Fruit fly (Drosophila melanogaster) whole organism, embryonic: ENCODE results near the gene Atac2.

Experiments used
- CG10431 ChIP-seq: fragments of 200-800 bp; sonication (Bioruptor generic); optimal IDR thresholded peaks from 3 replicates; lab custom pipeline; 2018; ENCODE audit warnings: missing biosample characterization, mild to moderate bottlenecking, missing genetic modification characterization
- CG11504 ChIP-seq: fragments of 200-800 bp; sonication (Bioruptor generic); optimal IDR thresholded peaks from 3 replicates; lab custom pipeline; 2019; ENCODE audit warnings: missing biosample characterization, mild to moderate bottlenecking, missing genetic modification characterization, moderate library complexity
- CG11696 ChIP-seq: fragments of 200-800 bp; sonication (Bioruptor generic); IDR thresholded peaks from 2 replicates; pipeline ENCODE4 v1.3.6; 2022; ENCODE audit warnings: missing biosample characterization, missing genetic modification characterization
- CG13894 ChIP-seq: fragments of 200-800 bp; sonication (Bioruptor generic); optimal IDR thresholded peaks from 3 replicates; lab custom pipeline; 2018; ENCODE audit warnings: missing biosample characterization, mild to moderate bottlenecking, missing genetic modification characterization, moderate library complexity
- CG1529 ChIP-seq: fragments of 200-800 bp; sonication (Bioruptor generic); optimal IDR thresholded peaks from 3 replicates; lab custom pipeline; 2018; ENCODE audit warnings: missing biosample characterization, missing genetic modification characterization
- CG15696 ChIP-seq: fragments of 200-800 bp; sonication (Bioruptor generic); optimal IDR thresholded peaks from 2 replicates; lab custom pipeline; 2019; ENCODE audit warnings: missing biosample characterization, mild to moderate bottlenecking, missing genetic modification characterization, moderate library complexity
- CG16779 ChIP-seq: fragments of 200-800 bp; sonication (Bioruptor generic); IDR thresholded peaks from 2 replicates; pipeline ENCODE4 v1.3.6; 2022; ENCODE audit warnings: missing biosample characterization, missing genetic modification characterization
- CG17359 ChIP-seq: fragments of 200-800 bp; sonication (Bioruptor generic); optimal IDR thresholded peaks from 3 replicates; lab custom pipeline; 2018; ENCODE audit warnings: missing biosample characterization, mild to moderate bottlenecking, missing genetic modification characterization, moderate library complexity
- CG17361 ChIP-seq: fragments of 200-800 bp; sonication (Bioruptor generic); IDR thresholded peaks from 3 replicates; pipeline ENCODE4 v1.3.6; 2022; ENCODE audit warnings: missing biosample characterization, missing genetic modification characterization
- CG30020 ChIP-seq: fragments of 200-800 bp; optimal IDR thresholded peaks from 2 replicates; lab custom pipeline; 2019; ENCODE audit warnings: missing biosample characterization, mild to moderate bottlenecking, missing genetic modification characterization, moderate library complexity
- CG4730 ChIP-seq: fragments of 200-800 bp; sonication (Bioruptor generic); IDR thresholded peaks from 2 replicates; pipeline ENCODE4 v1.3.6; 2022; ENCODE audit warnings: missing biosample characterization, missing genetic modification characterization
- CG7786 ChIP-seq: fragments of 200-800 bp; sonication (Bioruptor generic); optimal IDR thresholded peaks from 2 replicates; lab custom pipeline; 2016; ENCODE audit warnings: missing biosample characterization, missing genetic modification characterization
- CG7928 ChIP-seq: fragments of 200-800 bp; sonication (Bioruptor generic); optimal IDR thresholded peaks from 2 replicates; lab custom pipeline; 2017; ENCODE audit warnings: missing biosample characterization, mild to moderate bottlenecking, missing genetic modification characterization
- CG8281 ChIP-seq: fragments of 200-800 bp; sonication (Bioruptor generic); optimal IDR thresholded peaks from 2 replicates; lab custom pipeline; 2018; ENCODE audit warnings: missing biosample characterization, mild to moderate bottlenecking, missing genetic modification characterization, moderate library complexity
- CG8924 ChIP-seq: fragments of 200-800 bp; optimal IDR thresholded peaks from 3 replicates; lab custom pipeline; 2019; ENCODE audit warnings: missing biosample characterization, mild to moderate bottlenecking, missing genetic modification characterization, moderate library complexity
- E2f1 ChIP-seq: fragments of 200-800 bp; sonication (Bioruptor generic); IDR thresholded peaks from 2 replicates; pipeline ENCODE4 v1.3.6; 2022; ENCODE audit warnings: missing biosample characterization, missing genetic modification characterization
- HLH3B ChIP-seq: fragments of 200-800 bp; sonication (Bioruptor generic); IDR thresholded peaks from 2 replicates; pipeline ENCODE4 v1.3.6; 2022; ENCODE audit warnings: missing biosample characterization, missing genetic modification characterization
- Hr78 ChIP-seq, 2 experiments: fragments of 200-800 bp in 1 of 2; fragments of >200 bp in 1 of 2; sonication (Bioruptor generic) in 1 of 2; optimal IDR thresholded peaks; 2 replicates each; lab custom pipeline; 2017 to 2019; ENCODE audit warnings: missing biosample characterization in 2 of 2, missing genetic modification characterization in 2 of 2, mild to moderate bottlenecking in 1 of 2, moderate library complexity in 1 of 2
- Kr ChIP-seq: fragments of 200-800 bp; sonication (Bioruptor generic); optimal IDR thresholded peaks from 2 replicates; lab custom pipeline; 2017; ENCODE audit warnings: missing biosample characterization, mild to moderate bottlenecking, missing genetic modification characterization
- Lim3 ChIP-seq: fragments of 200-800 bp; sonication (Bioruptor generic); IDR thresholded peaks from 2 replicates; pipeline ENCODE4 v1.3.6; 2022; ENCODE audit warnings: missing biosample characterization, missing genetic modification characterization
- Opbp ChIP-seq: fragments of 200-800 bp; sonication (Bioruptor generic); IDR thresholded peaks from 3 replicates; pipeline ENCODE4 v1.3.6; 2022; ENCODE audit warnings: missing biosample characterization, missing genetic modification characterization; ENCODE audit not compliant: partially characterized antibody
- Taf1 ChIP-seq: fragments of 200-800 bp; sonication (Bioruptor generic); IDR thresholded peaks from 2 replicates; pipeline ENCODE4 v1.3.6; 2022; ENCODE audit warnings: missing biosample characterization, missing genetic modification characterization
- Trl ChIP-seq, 3 experiments: fragments of >200 bp in 2 of 3; fragments of 200-800 bp in 1 of 3; sonication (Bioruptor generic) in 1 of 3; optimal IDR thresholded peaks; 2 replicates in 1 of 3; 3 replicates in 2 of 3; lab custom pipeline; 2016 to 2017; ENCODE audit warnings: missing biosample characterization in 1 of 3, missing genetic modification characterization in 1 of 3
- Xrp1 ChIP-seq: fragments of 200-800 bp; sonication (Bioruptor generic); IDR thresholded peaks from 2 replicates; pipeline ENCODE4 v1.3.6; 2022; ENCODE audit warnings: missing biosample characterization, missing genetic modification characterization
- cg ChIP-seq: fragments of 200-800 bp; sonication (Bioruptor generic); optimal IDR thresholded peaks from 3 replicates; lab custom pipeline; 2019; ENCODE audit warnings: missing biosample characterization, mild to moderate bottlenecking, missing genetic modification characterization, moderate library complexity
- croc ChIP-seq: fragments of 200-800 bp; sonication (Bioruptor generic); conservative IDR thresholded peaks from 3 replicates; pipeline ENCODE4 v1.3.6; 2022; ENCODE audit warnings: missing biosample characterization, missing genetic modification characterization
- crol ChIP-seq: fragments of 200-800 bp; sonication (Bioruptor generic); IDR thresholded peaks from 2 replicates; pipeline ENCODE4 v1.3.6; 2022; ENCODE audit warnings: missing biosample characterization, missing genetic modification characterization
- danr ChIP-seq: fragments of 200-800 bp; sonication (Bioruptor generic); IDR thresholded peaks from 2 replicates; pipeline ENCODE4 v1.3.6; 2022; ENCODE audit warnings: missing biosample characterization, missing genetic modification characterization
- fd96Cb ChIP-seq: fragments of 200-800 bp; sonication (Bioruptor generic); optimal IDR thresholded peaks from 2 replicates; lab custom pipeline; 2018; ENCODE audit warnings: missing biosample characterization, mild to moderate bottlenecking, missing genetic modification characterization, moderate library complexity
- grn ChIP-seq: fragments of 200-800 bp; sonication (Bioruptor generic); optimal IDR thresholded peaks from 3 replicates; lab custom pipeline; 2017; ENCODE audit warnings: missing biosample characterization, missing genetic modification characterization
- ham ChIP-seq: fragments of 200-800 bp; sonication (Bioruptor generic); IDR thresholded peaks from 2 replicates; pipeline ENCODE4 v1.3.6; 2022; ENCODE audit warnings: missing biosample characterization, missing genetic modification characterization
- jumu ChIP-seq: fragments of 200-800 bp; sonication (Bioruptor generic); optimal IDR thresholded peaks from 3 replicates; lab custom pipeline; 2016; ENCODE audit warnings: missing biosample characterization, missing genetic modification characterization
- knrl ChIP-seq: fragments of 200-800 bp; sonication (Bioruptor generic); IDR thresholded peaks from 3 replicates; pipeline ENCODE4 v1.3.6; 2022; ENCODE audit warnings: missing biosample characterization, missing genetic modification characterization; ENCODE audit not compliant: partially characterized antibody
- lilli ChIP-seq: fragments of 200-800 bp; sonication (Bioruptor generic); optimal IDR thresholded peaks from 3 replicates; lab custom pipeline; 2016; ENCODE audit warnings: missing biosample characterization, missing genetic modification characterization
- nau ChIP-seq: fragments of 200-800 bp; sonication (Bioruptor generic); optimal IDR thresholded peaks from 3 replicates; lab custom pipeline; 2017; ENCODE audit warnings: missing biosample characterization, mild to moderate bottlenecking, missing genetic modification characterization, missing genetic modification reagents
- nerfin-1 ChIP-seq: fragments of 200-800 bp; sonication (Bioruptor generic); optimal IDR thresholded peaks from 3 replicates; lab custom pipeline; 2019; ENCODE audit warnings: missing biosample characterization, mild to moderate bottlenecking, missing genetic modification characterization, moderate library complexity
- oc ChIP-seq: fragments of 200-800 bp; sonication (Bioruptor generic); optimal IDR thresholded peaks from 2 replicates; lab custom pipeline; 2018; ENCODE audit warnings: missing biosample characterization, mild to moderate bottlenecking, missing genetic modification characterization, moderate library complexity
- otp ChIP-seq: fragments of 200-800 bp; sonication (Bioruptor generic); IDR thresholded peaks from 3 replicates; pipeline ENCODE4, ENCODE4 v1.3.6; 2022; ENCODE audit warnings: missing biosample characterization, missing genetic modification characterization
- pfk ChIP-seq: fragments of 200-800 bp; sonication (Bioruptor generic); optimal IDR thresholded peaks from 2 replicates; lab custom pipeline; 2018; ENCODE audit warnings: missing biosample characterization, mild to moderate bottlenecking, missing genetic modification characterization, moderate library complexity
- phol ChIP-seq: fragments of 200-800 bp; sonication (Bioruptor generic); optimal IDR thresholded peaks from 3 replicates; lab custom pipeline; 2018; ENCODE audit warnings: missing biosample characterization, mild to moderate bottlenecking, missing genetic modification characterization, moderate library complexity
- sens-2 ChIP-seq: fragments of 200-800 bp; sonication (Bioruptor generic); IDR thresholded peaks from 2 replicates; pipeline ENCODE4 v1.3.6; 2022; ENCODE audit warnings: missing biosample characterization, missing genetic modification characterization
- tio ChIP-seq: fragments of 200-800 bp; sonication (Bioruptor generic); optimal IDR thresholded peaks from 2 replicates; lab custom pipeline; 2017; ENCODE audit warnings: missing biosample characterization, missing genetic modification characterization, inconsistent platforms
- unpg ChIP-seq: fragments of 200-800 bp; sonication (Bioruptor generic); optimal IDR thresholded peaks from 3 replicates; lab custom pipeline; 2018; ENCODE audit warnings: missing biosample characterization, mild to moderate bottlenecking, missing genetic modification characterization, moderate library complexity
- vvl ChIP-seq: fragments of 200-800 bp; sonication (Bioruptor generic); IDR thresholded peaks from 2 replicates; pipeline ENCODE4 v1.3.6; 2022; ENCODE audit warnings: missing biosample characterization, missing genetic modification characterization
- zen ChIP-seq: fragments of 200-800 bp; sonication (Bioruptor generic); optimal IDR thresholded peaks from 3 replicates; lab custom pipeline; 2018; ENCODE audit warnings: missing biosample characterization, mild to moderate bottlenecking, missing genetic modification characterization, moderate library complexity

Gene Atac2

dm6 chr2L:18621357-18622211, 9.5 kb upstream of the Atac2 start (continued):
- peak; percentile 89 for TF ChIP-seq CG17361 (GFP tag; lab: Robert Waterston, UW)
- TF ChIP-seq tio (GFP tag; lab: Kevin White, UChicago), result peak; percentile 66
- peak; percentile 63 for TF ChIP-seq CG15696 (tag; lab: Kevin White, UChicago)
- peak; percentile 89 for TF ChIP-seq CG8924 (tag; lab: Kevin White, UChicago)
- no peak for TF ChIP-seq sens-2 (GFP tag; lab: Robert Waterston, UW)
- TF ChIP-seq Lim3 (GFP tag; lab: Robert Waterston, UW), result peak; percentile 48; the same call in 1 of the 2 replicates

dm6 chr2L:18620153-18620552, 8.1 kb upstream of the Atac2 start:
- peak in 1 of 2 experiments; percentile 54 for TF ChIP-seq Hr78 (GFP tag; optimal IDR thresholded peaks at IDR 0.05; lab: Kevin White, UChicago)
- TF ChIP-seq CG8281 (tag; lab: Kevin White, UChicago), result no peak
- no peak for TF ChIP-seq nerfin-1
- TF ChIP-seq vvl (GFP tag; lab: Robert Waterston, UW), result peak; percentile 56; the same call in 1 of the 2 replicates
- TF ChIP-seq danr (GFP tag; lab: Robert Waterston, UW), result no peak
- TF ChIP-seq HLH3B (GFP tag; lab: Robert Waterston, UW), result no peak
- TF ChIP-seq cg, result peak; percentile 19
- TF ChIP-seq CG17359 (tag; lab: Kevin White, UChicago), result no peak
- TF ChIP-seq lilli (GFP tag; lab: Kevin White, UChicago), result no peak
- TF ChIP-seq CG7786 (GFP tag; lab: Kevin White, UChicago), result no peak
- TF ChIP-seq CG13894 (tag; lab: Kevin White, UChicago), result peak; percentile 0
- no peak for TF ChIP-seq crol
- TF ChIP-seq oc (tag; lab: Kevin White, UChicago), result peak; percentile 76
- no peak for TF ChIP-seq Kr (GFP tag; lab: Kevin White, UChicago)
- TF ChIP-seq Xrp1 (GFP tag; lab: Robert Waterston, UW), result 0 out of 2 replicates have a peak, but pooled peaks have one; percentile 11
- no peak for TF ChIP-seq ham (GFP tag; lab: Robert Waterston, UW)
- TF ChIP-seq CG10431, result peak; percentile 19
- TF ChIP-seq otp, result 0 out of 3 replicates have a peak, but pooled peaks have one; percentile 21

- no peak; the same call in 1 of the 3 replicates for TF ChIP-seq croc (GFP tag; lab: Robert Waterston, UW)
- TF ChIP-seq CG11504 (tag; lab: Kevin White, UChicago), result peak; percentile 85
- TF ChIP-seq CG13894 (tag; lab: Kevin White, UChicago), result peak; percentile 74
- TF ChIP-seq CG7928 (GFP tag; lab: Kevin White, UChicago), result no peak
- TF ChIP-seq knrl, result 0 out of 3 replicates have a peak, but pooled peaks have one; percentile 14
- no peak for TF ChIP-seq Trl (optimal IDR thresholded peaks at IDR 0.05; lab: Kevin White, UChicago)
- TF ChIP-seq Trl (GFP tag; optimal IDR thresholded peaks at IDR 0.05; lab: Kevin White, UChicago), result no peak
- peak; percentile 71 for TF ChIP-seq CG11696
- 0 out of 3 replicates have a peak, but pooled peaks have one; percentile 46 for TF ChIP-seq Opbp (GFP tag; lab: Robert Waterston, UW)
- peak; percentile 46 for TF ChIP-seq unpg (GFP tag; lab: Kevin White, UChicago)
- peak; percentile 37 for TF ChIP-seq zen (tag; lab: Kevin White, UChicago)
- TF ChIP-seq jumu (GFP tag; lab: Kevin White, UChicago), result no peak
- TF ChIP-seq phol (tag; lab: Kevin White, UChicago), result peak; percentile 74
- no peak for TF ChIP-seq CG1529 (GFP tag; lab: Kevin White, UChicago)
- TF ChIP-seq CG30020 (tag; lab: Kevin White, UChicago), result peak; percentile 8
- TF ChIP-seq E2f1 (GFP tag; lab: Robert Waterston, UW), result peak; percentile 84
- TF ChIP-seq fd96Cb (tag; lab: Kevin White, UChicago), result peak; percentile 50
- TF ChIP-seq CG4730 (GFP tag; lab: Robert Waterston, UW), result no peak
- TF ChIP-seq CG16779, result no peak
- no peak for TF ChIP-seq grn (GFP tag; lab: Kevin White, UChicago)
- TF ChIP-seq pfk (GFP tag; lab: Kevin White, UChicago), result peak; percentile 24
- peak; percentile 51; the same call in 1 of the 2 replicates for TF ChIP-seq Taf1 (GFP tag; lab: Robert Waterston, UW)
- peak; percentile 72; the same call in 1 of the 2 replicates for TF ChIP-seq HLH3B (GFP tag; lab: Robert Waterston, UW)
- no peak for TF ChIP-seq nau (GFP tag; lab: Kevin White, UChicago)
Observed at dm6 chr2L:18617003-18617402, 5.0 kb upstream of the Atac2 start, which contains the start of gene MESR3. MESR3 (plus strand) TSS chr2L:18617256.
